Fruit fly (Drosophila melanogaster): Measurements from ENCODE around the gene CG7692.

- no peak for TF ChIP-seq insv (optimal IDR thresholded peaks at IDR 0.05)
- no peak for TF ChIP-seq h (optimal IDR thresholded peaks at IDR 0.05)
- no peak for TF ChIP-seq Sin3A (optimal IDR thresholded peaks at IDR 0.05)
Measured at dm6 chr3L:17357431-17357830, 5.8 kb downstream of the CG7692 start.

All from Kc167 (cell line).